Worm (Caenorhabditis elegans): ENCODE results near the gene aco-2.

aco-2 gene

DNA sequence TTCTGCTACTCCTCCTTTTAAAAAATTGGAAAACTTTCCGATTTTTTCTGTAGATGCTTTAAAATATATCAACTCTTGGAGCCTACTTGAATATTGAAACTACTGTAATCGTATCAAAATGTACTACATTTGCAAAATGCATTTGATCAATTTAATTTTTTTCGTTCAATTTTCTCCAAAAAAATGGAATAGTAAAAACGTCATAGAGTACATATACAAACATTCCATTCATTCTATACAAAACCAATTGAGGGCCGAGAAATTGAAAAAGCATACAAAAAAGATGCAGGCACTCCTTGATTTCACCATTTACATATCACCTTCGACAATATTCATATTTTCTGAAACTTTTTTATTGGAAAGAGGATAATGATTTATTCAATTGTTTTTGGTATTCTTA lies 30.6 kb downstream of the aco-2 start, which contains the start of gene C06G4.6:
Gene C06G4.6, plus strand, starts transcription at position 301 of the 400 bp plus-strand sequence.
- TF ChIP-seq mes-4 (tag; optimal IDR thresholded peaks at IDR 0.05) (no peak), lsl-1 (GFP tag; optimal IDR thresholded peaks at IDR 0.05) (no peak), B0019.2 (GFP tag; conservative IDR thresholded peaks at IDR 0.05) (no peak), F52B5.7 (tag; optimal IDR thresholded peaks at IDR 0.05) (no peak), dpff-1 (tag; optimal IDR thresholded peaks at IDR 0.05) (no peak), xnd-1 (tag; optimal IDR thresholded peaks at IDR 0.05) (no peak), chd-7 (tag; optimal IDR thresholded peaks at IDR 0.05) (no peak), tbx-9 (tag; optimal IDR thresholded peaks at IDR 0.05; ENCODE audit: borderline replicate concordance) (no peak), lin-54 (GFP tag; optimal IDR thresholded peaks at IDR 0.05) (no peak), madf-3 (GFP tag; IDR thresholded peaks at IDR 0.05) (no peak), ceh-58 (GFP tag; IDR thresholded peaks at IDR 0.05) (no peak), rpc-1 (optimal IDR thresholded peaks at IDR 0.05) (no peak), rpc-1 (tag; optimal IDR thresholded peaks at IDR 0.05) (no peak)

- TF ChIP-seq madf-3 (GFP tag; IDR thresholded peaks at IDR 0.05) (peak; percentile 97), nhr-80 (tag; optimal IDR thresholded peaks at IDR 0.05) (peak; percentile 15), ztf-6 (GFP tag; IDR thresholded peaks at IDR 0.05) (no peak), hmg-1.2 (GFP tag; IDR thresholded peaks at IDR 0.05) (no peak)
These were observed 36.3 kb downstream of the aco-2 start, which contains the start of gene cit-1.1 for ce11 chrIII:8009769-8010168. Gene cit-1.1 (minus strand): TSS chrIII:8009821.

- TF ChIP-seq Y67H2A.10 (GFP tag; conservative IDR thresholded peaks at IDR 0.05) (no peak), pbrm-1 (GFP tag; IDR thresholded peaks at IDR 0.05) (0 out of 2 replicates have a peak, but pooled peaks have one; percentile 19), nhr-90 (tag; optimal IDR thresholded peaks at IDR 0.05) (no peak), ceh-40 (GFP tag; IDR thresholded peaks at IDR 0.05) (no peak), nfyb-1 (GFP tag; IDR thresholded peaks at IDR 0.05) (0 out of 2 replicates have a peak, but pooled peaks have one; percentile 30), dox-1 (GFP tag; IDR thresholded peaks at IDR 0.05) (no peak), let-607 (tag; optimal IDR thresholded peaks at IDR 0.05) (no peak), dpff-1 (tag; optimal IDR thresholded peaks at IDR 0.05) (no peak), cebp-1 (GFP tag; IDR thresholded peaks at IDR 0.05) (peak; percentile 23; the same call in 1 of the 2 replicates), cebp-1 (tag; optimal IDR thresholded peaks at IDR 0.05) (peak; percentile 67), ztf-18 (tag; optimal IDR thresholded peaks at IDR 0.05) (no peak), Y56A3A.18 (GFP tag; IDR thresholded peaks at IDR 0.05) (no peak)
These were observed 36.8 kb downstream of the aco-2 start, which contains the start of gene cit-1.2 for ce11 chrIII:8010260-8010822. Gene cit-1.2 (plus strand): TSS chrIII:8010772.

ce11 chrIII:8013582-8013981 lies 40.1 kb downstream of the aco-2 start:
- TF ChIP-seq F57C9.4 (tag; optimal IDR thresholded peaks at IDR 0.05) (no peak), him-1 (tag; optimal IDR thresholded peaks at IDR 0.05) (peak; percentile 91), unc-130 (GFP tag; optimal IDR thresholded peaks at IDR 0.05) (peak; percentile 3), madf-6 (GFP tag; IDR thresholded peaks at IDR 0.05) (0 out of 2 replicates have a peak, but pooled peaks have one; percentile 23), hrde-1 (tag; optimal IDR thresholded peaks at IDR 0.05; ENCODE audit: borderline replicate concordance) (peak; percentile 25), ztf-3 (GFP tag; optimal IDR thresholded peaks at IDR 0.05) (no peak), chd-7 (tag; optimal IDR thresholded peaks at IDR 0.05) (no peak), athp-1 (tag; optimal IDR thresholded peaks at IDR 0.05) (peak; percentile 31)

All from whole organism, young adult.